Worm (Caenorhabditis elegans): Measurements from ENCODE around the gene hat-1.

Gene hat-1

DNA sequence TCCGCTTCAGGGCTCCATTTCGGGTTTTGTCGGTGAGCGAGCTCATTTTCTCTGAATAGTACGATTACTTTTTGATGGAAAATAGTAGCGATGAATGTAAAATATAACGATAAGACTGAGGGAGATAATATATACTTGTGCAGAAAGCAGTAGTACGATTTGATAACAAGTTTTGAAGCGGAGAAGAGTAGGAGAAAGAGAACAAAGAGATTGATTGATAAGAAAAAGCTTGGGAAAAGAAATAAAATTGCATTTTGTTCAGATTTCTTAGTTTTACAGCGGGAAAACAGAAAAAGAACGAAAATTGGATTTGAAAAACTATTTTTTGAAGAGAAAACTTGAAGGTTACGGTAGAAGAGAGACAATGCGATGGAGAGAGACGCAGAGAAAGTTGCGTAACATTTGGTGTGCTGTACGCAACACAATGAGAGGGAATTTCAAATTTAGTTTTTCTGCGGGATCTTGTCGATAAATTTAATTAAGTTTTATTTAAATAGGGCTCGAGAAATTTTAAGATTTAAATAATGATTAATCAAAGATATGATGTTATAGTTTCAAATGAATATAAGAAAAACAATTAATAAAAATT lies 49.4 kb downstream of the hat-1 start, which contains the start of gene umps-1:
TSS of gene umps-1 (minus strand) at position 51 of the 589 bp plus-strand sequence.
- TF ChIP-seq tbx-37 (GFP tag; conservative IDR thresholded peaks at IDR 0.05) (no peak), ceh-13 (GFP tag; optimal IDR thresholded peaks at IDR 0.05) (no peak), ceh-36 (tag; optimal IDR thresholded peaks at IDR 0.05) (no peak)

DNA sequence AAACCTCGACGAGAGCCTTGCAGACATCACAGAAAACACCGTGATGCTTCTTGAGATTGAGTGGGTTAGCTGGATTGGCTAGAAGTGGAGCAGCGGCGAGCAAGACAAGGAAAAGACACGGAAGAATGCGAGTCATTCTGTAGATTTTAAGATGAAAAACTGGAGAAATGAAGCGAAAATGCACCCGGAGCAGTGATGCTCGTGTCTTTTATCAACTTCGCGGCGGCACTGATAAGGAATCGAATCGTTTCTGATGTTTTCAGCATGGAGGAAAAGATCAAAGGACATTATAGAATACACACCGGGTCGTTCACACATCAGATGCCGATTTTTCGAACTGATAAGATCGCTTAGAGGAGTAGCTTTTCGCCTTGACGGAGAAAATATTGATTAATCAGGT lies 51.7 kb downstream of the hat-1 start, which contains the start of gene spp-1:
TSS of gene spp-1 (minus strand) at position 287 of the 400 bp plus-strand sequence.
- TF ChIP-seq scrt-1 (GFP tag; IDR thresholded peaks at IDR 0.05) = no peak
- no peak for TF ChIP-seq ama-1 (optimal IDR thresholded peaks at IDR 0.05)
- no peak for TF ChIP-seq aly-1 (tag; optimal IDR thresholded peaks at IDR 0.05)
- no peak for TF ChIP-seq sea-1 (GFP tag; conservative IDR thresholded peaks at IDR 0.05)
- no peak for TF ChIP-seq B0310.2 (tag; optimal IDR thresholded peaks at IDR 0.05)
- no peak for TF ChIP-seq hmbx-1 (tag; optimal IDR thresholded peaks at IDR 0.05)
- TF ChIP-seq pes-1 (GFP tag; IDR thresholded peaks at IDR 0.05) = no peak
- TF ChIP-seq hmg-4 (GFP tag; optimal IDR thresholded peaks at IDR 0.05) = no peak
- no peak for TF ChIP-seq flt-1 (GFP tag; IDR thresholded peaks at IDR 0.05)
- TF ChIP-seq tbx-37 (GFP tag; conservative IDR thresholded peaks at IDR 0.05) = no peak
- TF ChIP-seq ets-7 (tag; optimal IDR thresholded peaks at IDR 0.05) = no peak
- no peak for TF ChIP-seq ceh-36 (tag; optimal IDR thresholded peaks at IDR 0.05)
- no peak for TF ChIP-seq F13C5.2 (tag; optimal IDR thresholded peaks at IDR 0.05)
- TF ChIP-seq ceh-13 (GFP tag; optimal IDR thresholded peaks at IDR 0.05) = no peak
- TF ChIP-seq tra-4 (tag; optimal IDR thresholded peaks at IDR 0.05) = no peak
- TF ChIP-seq tbx-11 (GFP tag; IDR thresholded peaks at IDR 0.05) = no peak
- no peak for TF ChIP-seq hnd-1 (tag; optimal IDR thresholded peaks at IDR 0.05)

Data from whole organism, early embryonic.